Worm (Caenorhabditis elegans): ENCODE measurements around the gene srz-60.

The srz-60 gene

DNA sequence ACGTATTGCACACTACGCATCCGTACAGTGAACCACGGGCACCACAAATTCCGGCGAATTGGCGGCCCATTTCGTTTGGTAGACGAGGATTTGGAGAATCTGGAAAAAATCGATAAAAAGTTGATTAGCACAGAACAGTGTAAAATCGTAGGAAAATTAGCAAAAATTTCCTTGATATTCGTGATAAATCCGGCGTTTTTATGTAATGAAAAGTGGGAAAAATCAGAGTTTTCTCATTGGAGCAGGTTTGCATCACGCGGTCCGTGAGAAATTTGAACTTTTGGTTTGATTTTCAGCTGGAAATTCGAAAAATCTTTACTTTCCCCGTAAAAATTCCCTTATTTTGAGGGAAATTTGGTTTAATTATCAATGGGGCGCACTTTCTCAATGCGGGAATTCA lies 44.7 kb upstream of the srz-60 start, which contains the start of gene B0546.4:
Gene B0546.4 (minus strand): TSS at position 101 of the 400 bp plus-strand sequence.
- TF ChIP-seq gei-8 (GFP tag; optimal IDR thresholded peaks at IDR 0.05): no peak
- no peak for TF ChIP-seq aly-2 (tag; optimal IDR thresholded peaks at IDR 0.05)

DNA sequence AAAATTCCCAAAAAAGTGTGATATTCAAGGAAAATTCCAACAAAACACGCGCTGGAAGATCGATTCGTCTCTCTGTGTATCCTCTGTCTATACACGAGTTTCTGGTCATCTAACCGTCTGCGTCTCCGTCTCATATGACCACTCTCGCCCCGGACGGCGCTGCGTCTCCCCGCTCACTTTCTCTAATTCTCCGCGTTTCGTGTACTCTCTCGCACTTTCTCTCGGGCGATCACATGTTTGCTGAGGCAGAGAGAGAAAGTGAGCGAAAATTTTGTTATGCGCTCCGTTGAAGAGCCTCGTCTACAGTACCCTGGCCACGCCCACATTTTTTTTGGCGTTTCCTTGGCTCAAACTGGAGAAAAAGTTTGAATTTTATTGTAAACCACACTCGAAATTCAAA lies 44.1 kb upstream of the srz-60 start:
- peak; percentile 67; the same call in 1 of the 2 replicates for TF ChIP-seq lin-1 (GFP tag; IDR thresholded peaks at IDR 0.05)
- TF ChIP-seq vab-7 (GFP tag; IDR thresholded peaks at IDR 0.05): no peak
- peak; percentile 92 for TF ChIP-seq T26A8.4 (GFP tag; IDR thresholded peaks at IDR 0.05)
- TF ChIP-seq hlh-11 (tag; optimal IDR thresholded peaks at IDR 0.05): peak; percentile 99
- TF ChIP-seq egl-27 (tag; optimal IDR thresholded peaks at IDR 0.05): no peak
- peak; percentile 86 for TF ChIP-seq set-16 (GFP tag; IDR thresholded peaks at IDR 0.05)
- peak; percentile 85 for TF ChIP-seq T20F7.1 (GFP tag; optimal IDR thresholded peaks at IDR 0.05)
- TF ChIP-seq spr-3 (GFP tag; optimal IDR thresholded peaks at IDR 0.05): peak; percentile 39
- TF ChIP-seq daf-12 (tag; optimal IDR thresholded peaks at IDR 0.05): no peak
- TF ChIP-seq zag-1 (tag; optimal IDR thresholded peaks at IDR 0.05): no peak
- no peak for TF ChIP-seq nhr-76 (tag; optimal IDR thresholded peaks at IDR 0.05)
- TF ChIP-seq zip-11 (GFP tag; IDR thresholded peaks at IDR 0.05): no peak
- peak; percentile 41; the same call in 1 of the 2 replicates for TF ChIP-seq Y48G9A.11 (GFP tag; IDR thresholded peaks at IDR 0.05)
- TF ChIP-seq dmd-8 (GFP tag; IDR thresholded peaks at IDR 0.05): no peak
- TF ChIP-seq nhr-48 (tag; optimal IDR thresholded peaks at IDR 0.05): peak; percentile 63
- no peak for TF ChIP-seq php-3 (GFP tag; IDR thresholded peaks at IDR 0.05)
- no peak for TF ChIP-seq daf-19 (GFP tag; conservative IDR thresholded peaks at IDR 0.05)
- TF ChIP-seq dpl-1 (GFP tag; optimal IDR thresholded peaks at IDR 0.05): peak; percentile 73
- TF ChIP-seq mxl-3 (GFP tag; optimal IDR thresholded peaks at IDR 0.05): peak; percentile 93
- peak; percentile 83 for TF ChIP-seq duxl-1 (tag; optimal IDR thresholded peaks at IDR 0.05; ENCODE audit: poor library complexity)
- peak; percentile 88 for TF ChIP-seq dmd-6 (GFP tag; IDR thresholded peaks at IDR 0.05)
- TF ChIP-seq zip-2 (tag; optimal IDR thresholded peaks at IDR 0.05): peak; percentile 7
- no peak for TF ChIP-seq nhr-10 (tag; optimal IDR thresholded peaks at IDR 0.05)
- TF ChIP-seq F49E8.2 (tag; optimal IDR thresholded peaks at IDR 0.05; ENCODE audit: borderline replicate concordance): no peak
- peak; percentile 54 to 86 for TF ChIP-seq hif-1 (tag; optimal IDR thresholded peaks at IDR 0.05)
- no peak for TF ChIP-seq ceh-82 (tag; optimal IDR thresholded peaks at IDR 0.05)
- TF ChIP-seq fos-1 (tag; optimal IDR thresholded peaks at IDR 0.05): no peak
- peak; percentile 89 for TF ChIP-seq dve-1 (tag; optimal IDR thresholded peaks at IDR 0.05; ENCODE audit: insufficient read depth)
- TF ChIP-seq F10B5.3 (tag; optimal IDR thresholded peaks at IDR 0.05): peak; percentile 49
- no peak for TF ChIP-seq ztf-11 (tag; optimal IDR thresholded peaks at IDR 0.05)
- peak; percentile 91 for TF ChIP-seq nhr-11 (tag; optimal IDR thresholded peaks at IDR 0.05)
- no peak for TF ChIP-seq ceh-44 (GFP tag; IDR thresholded peaks at IDR 0.05)
- TF ChIP-seq attf-4 (tag; optimal IDR thresholded peaks at IDR 0.05): no peak
- peak; percentile 74 for TF ChIP-seq egl-43 (GFP tag; IDR thresholded peaks at IDR 0.05)
- TF ChIP-seq fkh-10 (GFP tag; optimal IDR thresholded peaks at IDR 0.05): peak; percentile 44
- no peak for TF ChIP-seq pqm-1 (tag; optimal IDR thresholded peaks at IDR 0.05)
- TF ChIP-seq tra-1 (GFP tag; IDR thresholded peaks at IDR 0.05): 0 out of 2 replicates have a peak, but pooled peaks have one; percentile 46
- peak in 1 of 2 experiments; percentile 91 for TF ChIP-seq unc-62 (GFP tag; optimal IDR thresholded peaks at IDR 0.05 in 1 of 2)
- no peak for TF ChIP-seq unc-62 (tag; optimal IDR thresholded peaks at IDR 0.05)
- no peak for TF ChIP-seq mxl-2 (GFP tag; conservative IDR thresholded peaks at IDR 0.05)
- no peak for TF ChIP-seq nhr-237 (tag; optimal IDR thresholded peaks at IDR 0.05)
- TF ChIP-seq lsy-2 (tag; optimal IDR thresholded peaks at IDR 0.05): peak; percentile 82 to 94
- peak; percentile 39 for TF ChIP-seq lin-13 (GFP tag; optimal IDR thresholded peaks at IDR 0.05)
- TF ChIP-seq lin-38 (GFP tag; IDR thresholded peaks at IDR 0.05): peak; percentile 87
- TF ChIP-seq F26F4.8 (GFP tag; conservative IDR thresholded peaks at IDR 0.05): no peak
- TF ChIP-seq lin-39 (tag; optimal IDR thresholded peaks at IDR 0.05): no peak
- peak; percentile 79 for TF ChIP-seq F37D6.2 (tag; optimal IDR thresholded peaks at IDR 0.05)
- no peak for TF ChIP-seq ama-1 (optimal IDR thresholded peaks at IDR 0.05)
